Fruit fly (Drosophila melanogaster) whole organism, embryonic: ENCODE results near the gene GAPcenA.

Source experiments
- CG14710 ChIP-seq: fragments of 200-800 bp; sonication (Bioruptor generic); optimal IDR thresholded peaks from 3 replicates; lab custom pipeline; 2019; ENCODE audit warnings: missing biosample characterization, mild to moderate bottlenecking, missing genetic modification characterization, moderate library complexity
- CG15073 ChIP-seq: fragments of 200-800 bp; sonication (Bioruptor generic); optimal IDR thresholded peaks from 2 replicates; lab custom pipeline; 2016; ENCODE audit warnings: missing biosample characterization, missing genetic modification characterization
- CG42726 ChIP-seq: fragments of 200-800 bp; sonication (Bioruptor generic); IDR thresholded peaks from 2 replicates; pipeline ENCODE4 v1.3.6; 2022; ENCODE audit warnings: missing biosample characterization, missing genetic modification characterization; ENCODE audit not compliant: partially characterized antibody
- CG6272 ChIP-seq: fragments of 200-800 bp; sonication (Bioruptor generic); IDR thresholded peaks from 2 replicates; pipeline ENCODE4 v1.3.6; 2022; ENCODE audit warnings: missing biosample characterization, missing genetic modification characterization
- CG8765 ChIP-seq: fragments of 200-800 bp; sonication (Bioruptor generic); IDR thresholded peaks from 2 replicates; pipeline ENCODE4 v1.3.6; 2022; ENCODE audit warnings: missing biosample characterization, missing genetic modification characterization
- ERR ChIP-seq: fragments of 200-800 bp; sonication (Bioruptor generic); optimal IDR thresholded peaks from 2 replicates; lab custom pipeline; 2016; ENCODE audit warnings: missing biosample characterization, missing genetic modification characterization
- Hmr ChIP-seq: fragments of 200-800 bp; sonication (Bioruptor generic); optimal IDR thresholded peaks from 3 replicates; lab custom pipeline; 2017; ENCODE audit warnings: mild to moderate bottlenecking, missing biosample characterization, missing genetic modification reagents, missing genetic modification characterization
- Hr78 ChIP-seq, 2 experiments: fragments of 200-800 bp in 1 of 2; fragments of >200 bp in 1 of 2; sonication (Bioruptor generic) in 1 of 2; optimal IDR thresholded peaks; 2 replicates each; lab custom pipeline; 2017 to 2019; ENCODE audit warnings: missing biosample characterization in 2 of 2, missing genetic modification characterization in 2 of 2, mild to moderate bottlenecking in 1 of 2, moderate library complexity in 1 of 2
- Sox102F ChIP-seq: fragments of 200-800 bp; sonication (Bioruptor generic); optimal IDR thresholded peaks from 2 replicates; lab custom pipeline; 2018; ENCODE audit warnings: missing biosample characterization, mild to moderate bottlenecking, missing genetic modification characterization, moderate library complexity
- Stat92E ChIP-seq, 3 experiments: fragments of >200 bp in 2 of 3; fragments of 200-800 bp in 1 of 3; sonication (Bioruptor generic) in 1 of 3; optimal IDR thresholded peaks; 2 replicates each; lab custom pipeline; 2017 to 2019; ENCODE audit warnings: missing biosample characterization in 3 of 3, missing genetic modification characterization in 3 of 3, mild to moderate bottlenecking in 1 of 3, moderate library complexity in 1 of 3
- abd-A ChIP-seq: fragments of 200-800 bp; sonication (Bioruptor generic); optimal IDR thresholded peaks from 3 replicates; lab custom pipeline; 2019; ENCODE audit warnings: missing biosample characterization, mild to moderate bottlenecking, missing genetic modification characterization, moderate library complexity
- dan ChIP-seq: fragments of 200-800 bp; sonication (Bioruptor generic); IDR thresholded peaks from 2 replicates; pipeline ENCODE4 v1.3.6; 2022; ENCODE audit warnings: missing biosample characterization, missing genetic modification characterization
- grau ChIP-seq: fragments of 200-800 bp; optimal IDR thresholded peaks from 3 replicates; lab custom pipeline; 2019; ENCODE audit warnings: missing biosample characterization, mild to moderate bottlenecking, missing genetic modification characterization, moderate library complexity

- TF ChIP-seq Hr78 (GFP tag; optimal IDR thresholded peaks at IDR 0.05; lab: Kevin White, UChicago) (no peak), Hmr (no peak), CG42726 (no peak), CG6272 (GFP tag; lab: Robert Waterston, UW) (0 out of 2 replicates have a peak, but pooled peaks have one; percentile 16), Stat92E (GFP tag; optimal IDR thresholded peaks at IDR 0.05; lab: Kevin White, UChicago) (peak in 1 of 3 experiments; percentile 43), CG14710 (tag; lab: Kevin White, UChicago) (peak; percentile 82), CG8765 (GFP tag; lab: Robert Waterston, UW) (no peak), Sox102F (GFP tag; lab: Kevin White, UChicago) (no peak), ERR (GFP tag; lab: Kevin White, UChicago) (no peak), abd-A (no peak), dan (GFP tag; lab: Robert Waterston, UW) (no peak), CG15073 (GFP tag; lab: Kevin White, UChicago) (no peak), grau (tag; lab: Kevin White, UChicago) (peak; percentile 79)
Observed at dm6 chr3L:8308891-8309352, 37.4 kb upstream of the GAPcenA start, which contains the start of gene BI-1.
